Fruit fly (Drosophila melanogaster) whole organism, prepupa: ENCODE data around the gene Pif1B.

Experiments
- Blimp-1 ChIP-seq: fragments of 200-800 bp; sonication (Bioruptor generic); optimal IDR thresholded peaks from 3 replicates; lab custom pipeline; 2017; ENCODE audit warnings: missing biosample characterization, missing genetic modification characterization, mild to moderate bottlenecking, moderate library complexity, missing genetic modification reagents
- CG1621 ChIP-seq: fragments of 200-800 bp; sonication (Bioruptor generic); optimal IDR thresholded peaks from 3 replicates; lab custom pipeline; 2018; ENCODE audit warnings: missing biosample characterization, mild to moderate bottlenecking, missing genetic modification characterization
- CG32006 ChIP-seq: fragments of 200-800 bp; sonication (Bioruptor generic); optimal IDR thresholded peaks from 3 replicates; lab custom pipeline; 2017; ENCODE audit warnings: missing biosample characterization, mild to moderate bottlenecking, missing genetic modification characterization
- CG6163 ChIP-seq: fragments of 200-800 bp; sonication (Bioruptor generic); IDR thresholded peaks from 3 replicates; pipeline ENCODE4 v1.3.6; 2022; ENCODE audit warnings: missing biosample characterization, missing genetic modification characterization
- CG7368 ChIP-seq: fragments of 200-800 bp; sonication (Bioruptor generic); optimal IDR thresholded peaks from 3 replicates; lab custom pipeline; 2016; ENCODE audit warnings: missing biosample characterization, missing genetic modification characterization
- CG8119 ChIP-seq: fragments of 200-800 bp; sonication (Bioruptor generic); IDR thresholded peaks from 3 replicates; pipeline ENCODE4 v1.3.6; 2022; ENCODE audit warnings: missing biosample characterization, missing genetic modification characterization
- Gug ChIP-seq: fragments of 200-800 bp; sonication (Bioruptor generic); IDR thresholded peaks from 2 replicates; pipeline ENCODE4 v1.3.6; 2022; ENCODE audit warnings: missing biosample characterization, missing genetic modification characterization
- fd59A ChIP-seq: fragments of 200-800 bp; sonication (Bioruptor generic); optimal IDR thresholded peaks from 2 replicates; lab custom pipeline; 2017; ENCODE audit warnings: missing biosample characterization, mild to moderate bottlenecking, missing genetic modification characterization, missing genetic modification reagents

- no peak for TF ChIP-seq CG1621 (tag; lab: Kevin White, UChicago)
- no peak for TF ChIP-seq Blimp-1 (GFP tag; lab: Kevin White, UChicago)
- no peak for TF ChIP-seq CG7368 (GFP tag; lab: Kevin White, UChicago)
- no peak for TF ChIP-seq CG8119 (GFP tag; lab: Robert Waterston, UW)
- no peak for TF ChIP-seq fd59A (GFP tag; lab: Kevin White, UChicago)
- no peak for TF ChIP-seq Gug (GFP tag; lab: Robert Waterston, UW)
- TF ChIP-seq CG6163 (GFP tag; lab: Robert Waterston, UW), result no peak
- no peak for TF ChIP-seq CG32006 (GFP tag; lab: Kevin White, UChicago)
Observed at dm6 chr3R:8740118-8740517, 60.9 kb downstream of the Pif1B start.
